Worm (Caenorhabditis elegans): Measurements from ENCODE around the gene puf-8.

puf-8 gene

ce11 chrII:7340703-7341102 is 42.7 kb upstream of the puf-8 start:
- TF ChIP-seq pbrm-1 (GFP tag; IDR thresholded peaks at IDR 0.05) (no peak), T07F8.4 (tag; optimal IDR thresholded peaks at IDR 0.05) (no peak), B0336.3 (GFP tag; IDR thresholded peaks at IDR 0.05) (no peak), lin-54 (GFP tag; optimal IDR thresholded peaks at IDR 0.05) (no peak), lag-1 (GFP tag; IDR thresholded peaks at IDR 0.05) (no peak), T26A5.8 (tag; optimal IDR thresholded peaks at IDR 0.05) (no peak), snpc-4 (GFP tag; optimal IDR thresholded peaks at IDR 0.05) (no peak), snpc-4 (tag; optimal IDR thresholded peaks at IDR 0.05) (no peak), tlf-1 (GFP tag; optimal IDR thresholded peaks at IDR 0.05) (no peak), F37B4.10 (GFP tag; IDR thresholded peaks at IDR 0.05) (no peak), hsf-1 (GFP tag; IDR thresholded peaks at IDR 0.05) (no peak), ceh-91 (GFP tag; IDR thresholded peaks at IDR 0.05) (no peak), athp-1 (tag; optimal IDR thresholded peaks at IDR 0.05) (no peak)

- TF ChIP-seq hmg-1.2 (GFP tag; IDR thresholded peaks at IDR 0.05) (no peak), ets-4 (GFP tag; optimal IDR thresholded peaks at IDR 0.05) (no peak), somi-1 (GFP tag; optimal IDR thresholded peaks at IDR 0.05) (peak; percentile 9)
These were observed 40.9 kb upstream of the puf-8 start, which contains the start of gene nhr-21 for ce11 chrII:7338995-7339394. Gene nhr-21, plus strand, starts transcription at chrII:7339229.

ce11 chrII:7337469-7337893 is 39.4 kb upstream of the puf-8 start:
- no peak for TF ChIP-seq Y56A3A.18 (GFP tag; IDR thresholded peaks at IDR 0.05)
- TF ChIP-seq xnd-1 (tag; optimal IDR thresholded peaks at IDR 0.05) = no peak
- TF ChIP-seq F37B4.10 (GFP tag; IDR thresholded peaks at IDR 0.05) = no peak
- no peak for TF ChIP-seq bed-2 (GFP tag; IDR thresholded peaks at IDR 0.05)
- peak; percentile 49 for TF ChIP-seq unc-62 (GFP tag; optimal IDR thresholded peaks at IDR 0.05)
- TF ChIP-seq ceh-27 (GFP tag; optimal IDR thresholded peaks at IDR 0.05) = no peak
- no peak for TF ChIP-seq attf-6 (GFP tag; IDR thresholded peaks at IDR 0.05)
- TF ChIP-seq snpc-1.1 (tag; optimal IDR thresholded peaks at IDR 0.05; ENCODE audit: insufficient read depth) = no peak
- TF ChIP-seq lin-40 (tag; optimal IDR thresholded peaks at IDR 0.05) = peak; percentile 87
- TF ChIP-seq nhr-90 (tag; optimal IDR thresholded peaks at IDR 0.05) = peak; percentile 70
- no peak for TF ChIP-seq rpc-1 (optimal IDR thresholded peaks at IDR 0.05)
- TF ChIP-seq rpc-1 (tag; optimal IDR thresholded peaks at IDR 0.05) = no peak
- no peak for TF ChIP-seq Y53F4B.3 (GFP tag; IDR thresholded peaks at IDR 0.05)
- TF ChIP-seq lin-54 (GFP tag; optimal IDR thresholded peaks at IDR 0.05) = no peak
- TF ChIP-seq ceh-79 (tag; optimal IDR thresholded peaks at IDR 0.05) = no peak
- no peak for TF ChIP-seq zfh-2 (GFP tag; conservative IDR thresholded peaks at IDR 0.05)
- peak; percentile 49 for TF ChIP-seq pha-4 (tag; optimal IDR thresholded peaks at IDR 0.05)
- TF ChIP-seq ztf-25 (GFP tag; IDR thresholded peaks at IDR 0.05) = no peak
- no peak for TF ChIP-seq attf-3 (GFP tag; conservative IDR thresholded peaks at IDR 0.05)
- TF ChIP-seq mel-28 (tag; optimal IDR thresholded peaks at IDR 0.05; ENCODE audit: borderline replicate concordance) = no peak
- no peak for TF ChIP-seq bed-1 (GFP tag; IDR thresholded peaks at IDR 0.05)
- TF ChIP-seq lsl-1 (GFP tag; optimal IDR thresholded peaks at IDR 0.05) = no peak
- no peak for TF ChIP-seq F55B11.4 (tag; optimal IDR thresholded peaks at IDR 0.05; ENCODE audit: borderline replicate concordance, insufficient read depth)
- TF ChIP-seq madf-3 (GFP tag; IDR thresholded peaks at IDR 0.05) = no peak
- no peak for TF ChIP-seq ceh-40 (GFP tag; IDR thresholded peaks at IDR 0.05)
- no peak for TF ChIP-seq fkh-3 (tag; optimal IDR thresholded peaks at IDR 0.05)
- 0 out of 2 replicates have a peak, but pooled peaks have one; percentile 10 for TF ChIP-seq aptf-2 (GFP tag; conservative IDR thresholded peaks at IDR 0.05)
- TF ChIP-seq lag-1 (GFP tag; IDR thresholded peaks at IDR 0.05) = no peak
- no peak for TF ChIP-seq repo-1 (tag; optimal IDR thresholded peaks at IDR 0.05)
- TF ChIP-seq nhr-179 (tag; optimal IDR thresholded peaks at IDR 0.05) = no peak
- peak; percentile 18 for TF ChIP-seq madf-10 (tag; optimal IDR thresholded peaks at IDR 0.05)
- no peak for TF ChIP-seq T07F8.4 (tag; optimal IDR thresholded peaks at IDR 0.05)
- no peak for TF ChIP-seq F52B5.7 (tag; optimal IDR thresholded peaks at IDR 0.05)
- peak; percentile 53 for TF ChIP-seq tlf-1 (GFP tag; optimal IDR thresholded peaks at IDR 0.05)
- TF ChIP-seq nfyb-1 (GFP tag; IDR thresholded peaks at IDR 0.05) = peak; percentile 64; the same call in 1 of the 2 replicates
- TF ChIP-seq efl-1 (GFP tag; optimal IDR thresholded peaks at IDR 0.05) = no peak

Data from whole organism, young adult.